Worm (Caenorhabditis elegans) whole organism, L3 larva: ENCODE data around the gene top-2.

Experiments used
- ZK546.5 ChIP-seq: sonication (generic microtip); optimal IDR thresholded peaks from 2 replicates; lab custom pipeline; 2017; ENCODE audit warnings: missing biosample characterization, missing genetic modification characterization
- ama-1 ChIP-seq: fragments of 150-350 bp; optimal IDR thresholded peaks from 2 replicates; lab custom pipeline; 2018
- ceh-16 ChIP-seq: sonication (generic microtip); optimal IDR thresholded peaks from 2 replicates; lab custom pipeline; 2017; ENCODE audit warnings: missing biosample characterization, missing genetic modification characterization
- ceh-28 ChIP-seq: fragments of 150-350 bp; optimal IDR thresholded peaks from 2 replicates; lab custom pipeline; 2014; ENCODE audit warnings: missing biosample characterization, missing genetic modification reagents, missing genetic modification characterization
- daf-12 ChIP-seq: fragments of 150-350 bp; optimal IDR thresholded peaks from 2 replicates; lab custom pipeline; 2014; ENCODE audit warnings: missing biosample characterization, missing genetic modification reagents, missing genetic modification characterization
- elt-1 ChIP-seq: fragments of 150-350 bp; optimal IDR thresholded peaks from 2 replicates; lab custom pipeline; 2014; ENCODE audit warnings: missing biosample characterization, missing genetic modification characterization
- elt-2 ChIP-seq: sonication (generic microtip); optimal IDR thresholded peaks from 2 replicates; lab custom pipeline; 2016; ENCODE audit warnings: missing genetic modification reagents, mild to moderate bottlenecking, missing genetic modification characterization, missing compliant biosample characterization
- eor-1 ChIP-seq, 2 experiments: fragments of 150-350 bp; optimal IDR thresholded peaks; 2 replicates each; lab custom pipeline; 2014 to 2018; ENCODE audit warnings: missing biosample characterization in 2 of 2, missing genetic modification characterization in 2 of 2
- fos-1 ChIP-seq: fragments of 150-350 bp; optimal IDR thresholded peaks from 2 replicates; lab custom pipeline; 2014; ENCODE audit warnings: missing biosample characterization, missing genetic modification characterization
- hmg-11 ChIP-seq: sonication (generic microtip); optimal IDR thresholded peaks from 2 replicates; lab custom pipeline; 2016; ENCODE audit warnings: missing genetic modification characterization, missing compliant biosample characterization
- jun-1 ChIP-seq: fragments of 150-350 bp; optimal IDR thresholded peaks from 2 replicates; lab custom pipeline; 2014; ENCODE audit warnings: missing biosample characterization, missing genetic modification reagents, missing genetic modification characterization
- lin-39 ChIP-seq: fragments of 150-350 bp; optimal IDR thresholded peaks from 2 replicates; lab custom pipeline; 2018; ENCODE audit warnings: missing biosample characterization, missing genetic modification reagents, missing genetic modification characterization
- lsy-12 ChIP-seq: sonication (generic microtip); optimal IDR thresholded peaks from 2 replicates; lab custom pipeline; 2016; ENCODE audit warnings: mild to moderate bottlenecking, missing genetic modification characterization, missing compliant biosample characterization
- mdl-1 ChIP-seq: fragments of 150-350 bp; optimal IDR thresholded peaks from 2 replicates; lab custom pipeline; 2014; ENCODE audit warnings: missing biosample characterization, missing genetic modification characterization
- mml-1 ChIP-seq: fragments of 150-350 bp; sonication (generic microtip); optimal IDR thresholded peaks from 3 replicates; lab custom pipeline; 2014; ENCODE audit warnings: missing biosample characterization, missing genetic modification characterization
- nfya-1 ChIP-seq: sonication (generic microtip); optimal IDR thresholded peaks from 2 replicates; lab custom pipeline; 2017; ENCODE audit warnings: missing genetic modification characterization, mild to moderate bottlenecking, missing compliant biosample characterization, antibody characterized with exemption, moderate library complexity; ENCODE audit not compliant: insufficient read depth
- nhr-11 ChIP-seq: fragments of 150-350 bp; optimal IDR thresholded peaks from 2 replicates; lab custom pipeline; 2014; ENCODE audit warnings: missing biosample characterization, missing genetic modification characterization
- nhr-12 ChIP-seq: fragments of 150-350 bp; optimal IDR thresholded peaks from 2 replicates; lab custom pipeline; 2014; ENCODE audit warnings: missing biosample characterization, missing genetic modification characterization
- nhr-23 ChIP-seq: fragments of 150-350 bp; optimal IDR thresholded peaks from 2 replicates; lab custom pipeline; 2014; ENCODE audit warnings: missing biosample characterization, missing genetic modification reagents, missing genetic modification characterization
- nhr-237 ChIP-seq: fragments of 150-350 bp; optimal IDR thresholded peaks from 2 replicates; lab custom pipeline; 2014; ENCODE audit warnings: missing biosample characterization, missing genetic modification characterization
- nhr-25 ChIP-seq: sonication (generic microtip); optimal IDR thresholded peaks from 2 replicates; lab custom pipeline; 2017; ENCODE audit warnings: missing biosample characterization, missing genetic modification characterization
- nhr-43 ChIP-seq: sonication (generic microtip); optimal IDR thresholded peaks from 2 replicates; lab custom pipeline; 2016; ENCODE audit warnings: mild to moderate bottlenecking, missing genetic modification characterization, missing compliant biosample characterization; ENCODE audit not compliant: poor library complexity, severe bottlenecking
- nhr-67 ChIP-seq: fragments of 150-350 bp; optimal IDR thresholded peaks from 2 replicates; lab custom pipeline; 2014; ENCODE audit warnings: missing biosample characterization, missing genetic modification characterization
- pha-4 ChIP-seq: fragments of 150-350 bp; optimal IDR thresholded peaks from 2 replicates; lab custom pipeline; 2014; ENCODE audit warnings: missing biosample characterization, missing genetic modification reagents, missing genetic modification characterization
- pqm-1 ChIP-seq: fragments of 150-350 bp; optimal IDR thresholded peaks from 2 replicates; lab custom pipeline; 2017; ENCODE audit warnings: missing biosample characterization, missing genetic modification characterization, inconsistent platforms
- skn-1 ChIP-seq: fragments of 150-350 bp; optimal IDR thresholded peaks from 2 replicates; lab custom pipeline; 2014; ENCODE audit warnings: missing biosample characterization, missing genetic modification characterization
- snpc-4 ChIP-seq: fragments of 150-350 bp; optimal IDR thresholded peaks from 2 replicates; lab custom pipeline; 2014; ENCODE audit warnings: missing biosample characterization, missing genetic modification characterization
- tbx-2 ChIP-seq: sonication (generic microtip); optimal IDR thresholded peaks from 2 replicates; lab custom pipeline; 2016; ENCODE audit warnings: mild to moderate bottlenecking, missing genetic modification characterization, missing compliant biosample characterization
- unc-62 ChIP-seq: fragments of 150-350 bp; sonication (generic microtip); optimal IDR thresholded peaks from 4 replicates; lab custom pipeline; 2014; ENCODE audit warnings: missing biosample characterization, missing genetic modification reagents, missing genetic modification characterization
- zag-1 ChIP-seq: fragments of 150-350 bp; optimal IDR thresholded peaks from 2 replicates; lab custom pipeline; 2014; ENCODE audit warnings: missing biosample characterization, missing genetic modification characterization
- ztf-11 ChIP-seq: fragments of 150-350 bp; optimal IDR thresholded peaks from 2 replicates; lab custom pipeline; 2014; ENCODE audit warnings: missing biosample characterization, missing genetic modification characterization
- ztf-4 ChIP-seq: fragments of 150-350 bp; optimal IDR thresholded peaks from 2 replicates; lab custom pipeline; 2014; ENCODE audit warnings: missing biosample characterization, missing genetic modification characterization

top-2 gene

ce11 chrII:11883648-11884047 is 8.7 kb downstream of the top-2 start, which contains the start of gene ZK930.6:
TSS of gene ZK930.6 (plus strand) at chrII:11883948.
- no peak for TF ChIP-seq nhr-237
- TF ChIP-seq nhr-67 (tag; lab: Kevin White, UChicago), result no peak
- TF ChIP-seq mml-1 (tag; lab: Kevin White, UChicago), result no peak
- TF ChIP-seq elt-1 (tag; lab: Kevin White, UChicago), result no peak
- TF ChIP-seq ztf-11 (tag; lab: Kevin White, UChicago), result no peak
- TF ChIP-seq eor-1 (tag; optimal IDR thresholded peaks at IDR 0.05; lab: Kevin White, UChicago), result no peak
- TF ChIP-seq nhr-12 (tag; lab: Kevin White, UChicago), result no peak
- no peak for TF ChIP-seq tbx-2 (tag; lab: Kevin White, UChicago)
- no peak for TF ChIP-seq snpc-4 (tag; lab: Kevin White, UChicago)
- TF ChIP-seq ztf-4 (tag; lab: Kevin White, UChicago), result no peak
- TF ChIP-seq skn-1 (tag; lab: Kevin White, UChicago), result no peak
- TF ChIP-seq pqm-1 (tag; lab: Kevin White, UChicago), result no peak
- TF ChIP-seq unc-62 (GFP tag; lab: Kevin White, UChicago), result no peak
- no peak for TF ChIP-seq elt-2 (tag; lab: Kevin White, UChicago)
- no peak for TF ChIP-seq ceh-16 (tag; lab: Kevin White, UChicago)

ce11 chrII:11887724-11888123 is 12.8 kb downstream of the top-2 start:
- no peak for TF ChIP-seq nhr-67 (tag; lab: Kevin White, UChicago)
- TF ChIP-seq pqm-1 (tag; lab: Kevin White, UChicago), result no peak
- no peak for TF ChIP-seq lin-39 (tag; lab: Kevin White, UChicago)
- no peak for TF ChIP-seq eor-1 (tag; optimal IDR thresholded peaks at IDR 0.05; lab: Kevin White, UChicago)
- no peak for TF ChIP-seq pha-4 (tag; lab: Kevin White, UChicago)
- no peak for TF ChIP-seq nhr-11 (tag; lab: Kevin White, UChicago)
- no peak for TF ChIP-seq jun-1 (tag; lab: Kevin White, UChicago)

ce11 chrII:11888150-11888549 is 13.2 kb downstream of the top-2 start:
- no peak for TF ChIP-seq nhr-67 (tag; lab: Kevin White, UChicago)
- TF ChIP-seq elt-1 (tag; lab: Kevin White, UChicago), result peak; percentile 82

- TF ChIP-seq lin-39 (tag; lab: Kevin White, UChicago) (peak; percentile 7), hmg-11 (tag; lab: Kevin White, UChicago) (peak; percentile 27), nhr-25 (peak; percentile 72), nhr-23 (peak; percentile 64), pha-4 (tag; lab: Kevin White, UChicago) (peak; percentile 29), nfya-1 (peak; percentile 0), lsy-12 (tag; lab: Kevin White, UChicago) (no peak), daf-12 (tag; lab: Kevin White, UChicago) (no peak), ama-1 (lab: Kevin White, UChicago) (peak; percentile 22), ceh-16 (tag; lab: Kevin White, UChicago) (no peak)
Observed at ce11 chrII:11889420-11890075, 14.6 kb downstream of the top-2 start.

- TF ChIP-seq mml-1 (tag; lab: Kevin White, UChicago), result no peak
Observed at ce11 chrII:11890596-11890995, 15.6 kb downstream of the top-2 start.

- TF ChIP-seq ztf-4 (tag; lab: Kevin White, UChicago) (no peak), ceh-28 (tag; lab: Kevin White, UChicago) (no peak), pqm-1 (tag; lab: Kevin White, UChicago) (no peak), mdl-1 (no peak), zag-1 (tag; lab: Kevin White, UChicago) (no peak), daf-12 (tag; lab: Kevin White, UChicago) (no peak), nhr-43 (tag; lab: Kevin White, UChicago) (no peak), nhr-11 (tag; lab: Kevin White, UChicago) (no peak), nhr-67 (tag; lab: Kevin White, UChicago) (no peak), ZK546.5 (tag; lab: Kevin White, UChicago) (no peak), eor-1 (tag; optimal IDR thresholded peaks at IDR 0.05; lab: Kevin White, UChicago) (no peak), mml-1 (tag; lab: Kevin White, UChicago) (no peak), fos-1 (tag; lab: Kevin White, UChicago) (no peak), nhr-12 (tag; lab: Kevin White, UChicago) (no peak), skn-1 (tag; lab: Kevin White, UChicago) (no peak), unc-62 (GFP tag; lab: Kevin White, UChicago) (no peak)
Observed at ce11 chrII:11893323-11893722, 18.4 kb downstream of the top-2 start, which contains the start of gene ZK930.2. TSS of gene ZK930.2 (minus strand) at chrII:11893423.
